Fruit fly (Drosophila melanogaster) whole organism, embryonic: ENCODE measurements around the gene CAH7.

ENCODE experiments used
- Abd-B ChIP-seq: fragments of 200-800 bp; sonication (Bioruptor generic); optimal IDR thresholded peaks from 2 replicates; lab custom pipeline; 2018; ENCODE audit warnings: missing biosample characterization, mild to moderate bottlenecking, missing genetic modification characterization, moderate library complexity
- Adf1 ChIP-seq: fragments of 200-800 bp; sonication (Bioruptor generic); IDR thresholded peaks from 2 replicates; pipeline ENCODE4 v1.3.6; 2022; ENCODE audit warnings: missing biosample characterization, missing genetic modification characterization
- Aef1 ChIP-seq: fragments of 200-800 bp; sonication (Bioruptor generic); IDR thresholded peaks from 3 replicates; pipeline ENCODE4 v1.3.6; 2022; ENCODE audit warnings: missing biosample characterization, missing genetic modification characterization
- CG10366 ChIP-seq: fragments of 200-800 bp; sonication (Bioruptor generic); IDR thresholded peaks from 2 replicates; pipeline ENCODE4 v1.3.6; 2022; ENCODE audit warnings: missing biosample characterization, missing genetic modification characterization
- CG12071 ChIP-seq: fragments of 200-800 bp; sonication (Bioruptor generic); optimal IDR thresholded peaks from 3 replicates; lab custom pipeline; 2018; ENCODE audit warnings: missing biosample characterization, mild to moderate bottlenecking, missing genetic modification characterization
- CG12659 ChIP-seq: fragments of 200-800 bp; sonication (Bioruptor generic); optimal IDR thresholded peaks from 3 replicates; lab custom pipeline; 2017; ENCODE audit warnings: mild to moderate bottlenecking, missing biosample characterization, missing genetic modification reagents, missing genetic modification characterization
- CG12769 ChIP-seq: fragments of 200-800 bp; sonication (Bioruptor generic); optimal IDR thresholded peaks from 2 replicates; lab custom pipeline; 2019; ENCODE audit warnings: missing biosample characterization, mild to moderate bottlenecking, missing genetic modification characterization, moderate library complexity
- CG13624 ChIP-seq: fragments of 200-800 bp; sonication (Bioruptor generic); optimal IDR thresholded peaks from 2 replicates; lab custom pipeline; 2016; ENCODE audit warnings: missing biosample characterization, missing genetic modification characterization
- CG14014 ChIP-seq: fragments of 200-800 bp; sonication (Bioruptor generic); IDR thresholded peaks from 2 replicates; pipeline ENCODE4 v1.3.6; 2022; ENCODE audit warnings: missing biosample characterization, missing genetic modification characterization
- CG14860 ChIP-seq: fragments of 200-800 bp; sonication (Bioruptor generic); IDR thresholded peaks from 3 replicates; pipeline ENCODE4 v1.3.6; 2022; ENCODE audit warnings: missing biosample characterization, missing genetic modification characterization; ENCODE audit not compliant: partially characterized antibody
- CG33557 ChIP-seq: fragments of 200-800 bp; sonication (Bioruptor generic); optimal IDR thresholded peaks from 2 replicates; lab custom pipeline; 2019; ENCODE audit warnings: missing biosample characterization, mild to moderate bottlenecking, missing genetic modification characterization, moderate library complexity
- CG42726 ChIP-seq: fragments of 200-800 bp; sonication (Bioruptor generic); IDR thresholded peaks from 2 replicates; pipeline ENCODE4 v1.3.6; 2022; ENCODE audit warnings: missing biosample characterization, missing genetic modification characterization; ENCODE audit not compliant: partially characterized antibody
- CG7357 ChIP-seq: fragments of 200-800 bp; sonication (Bioruptor generic); IDR thresholded peaks from 3 replicates; pipeline ENCODE4 v1.3.6; 2022; ENCODE audit warnings: missing biosample characterization, missing genetic modification characterization
- CG7372 ChIP-seq: fragments of 200-800 bp; sonication (Bioruptor generic); IDR thresholded peaks from 2 replicates; pipeline ENCODE4 v1.3.6; 2022; ENCODE audit warnings: missing biosample characterization, missing genetic modification characterization
- CG7786 ChIP-seq: fragments of 200-800 bp; sonication (Bioruptor generic); optimal IDR thresholded peaks from 2 replicates; lab custom pipeline; 2016; ENCODE audit warnings: missing biosample characterization, missing genetic modification characterization
- CG7839 ChIP-seq: fragments of 200-800 bp; sonication (Bioruptor generic); optimal IDR thresholded peaks from 3 replicates; lab custom pipeline; 2018; ENCODE audit warnings: missing biosample characterization, mild to moderate bottlenecking, missing genetic modification characterization, moderate library complexity
- CG7963 ChIP-seq: fragments of 200-800 bp; sonication (Bioruptor generic); IDR thresholded peaks from 3 replicates; pipeline ENCODE4 v1.3.6; 2022; ENCODE audit warnings: missing biosample characterization, missing genetic modification characterization; ENCODE audit not compliant: partially characterized antibody
- CG8765 ChIP-seq: fragments of 200-800 bp; sonication (Bioruptor generic); IDR thresholded peaks from 2 replicates; pipeline ENCODE4 v1.3.6; 2022; ENCODE audit warnings: missing biosample characterization, missing genetic modification characterization
- CG9876 ChIP-seq: fragments of 200-800 bp; sonication (Bioruptor generic); optimal IDR thresholded peaks from 2 replicates; lab custom pipeline; 2016; ENCODE audit warnings: missing biosample characterization, missing genetic modification characterization
- CG9932 ChIP-seq: fragments of 200-800 bp; sonication (Bioruptor generic); IDR thresholded peaks from 2 replicates; pipeline ENCODE4 v1.3.6; 2022; ENCODE audit warnings: missing biosample characterization, missing genetic modification characterization
- Camta ChIP-seq: fragments of 200-800 bp; sonication (Bioruptor generic); optimal IDR thresholded peaks from 2 replicates; lab custom pipeline; 2016; ENCODE audit warnings: missing biosample characterization, missing genetic modification characterization
- Dad ChIP-seq: fragments of 200-800 bp; sonication (Bioruptor generic); optimal IDR thresholded peaks from 3 replicates; lab custom pipeline; 2016; ENCODE audit warnings: missing biosample characterization, missing genetic modification characterization
- ERR ChIP-seq: fragments of 200-800 bp; sonication (Bioruptor generic); optimal IDR thresholded peaks from 2 replicates; lab custom pipeline; 2016; ENCODE audit warnings: missing biosample characterization, missing genetic modification characterization
- Fer3 ChIP-seq: fragments of 200-800 bp; sonication (Bioruptor generic); optimal IDR thresholded peaks from 2 replicates; lab custom pipeline; 2018; ENCODE audit warnings: missing biosample characterization, mild to moderate bottlenecking, missing genetic modification characterization, moderate library complexity
- H15 ChIP-seq: fragments of 200-800 bp; sonication (Bioruptor generic); IDR thresholded peaks from 3 replicates; pipeline ENCODE4 v1.3.6; 2022; ENCODE audit warnings: missing biosample characterization, missing genetic modification characterization
- H2.0 ChIP-seq: fragments of 200-800 bp; sonication (Bioruptor generic); IDR thresholded peaks from 2 replicates; pipeline ENCODE4 v1.3.6; 2022; ENCODE audit warnings: missing biosample characterization, missing genetic modification characterization
- Hsf ChIP-seq: fragments of 200-800 bp; sonication (Bioruptor generic); optimal IDR thresholded peaks from 3 replicates; lab custom pipeline; 2016; ENCODE audit warnings: missing biosample characterization, missing genetic modification characterization
- Kr ChIP-seq: fragments of 200-800 bp; sonication (Bioruptor generic); optimal IDR thresholded peaks from 2 replicates; lab custom pipeline; 2017; ENCODE audit warnings: missing biosample characterization, mild to moderate bottlenecking, missing genetic modification characterization
- Stat92E ChIP-seq, 3 experiments: fragments of >200 bp in 2 of 3; fragments of 200-800 bp in 1 of 3; sonication (Bioruptor generic) in 1 of 3; optimal IDR thresholded peaks; 2 replicates each; lab custom pipeline; 2017 to 2019; ENCODE audit warnings: missing biosample characterization in 3 of 3, missing genetic modification characterization in 3 of 3, mild to moderate bottlenecking in 1 of 3, moderate library complexity in 1 of 3
- amos ChIP-seq: fragments of 200-800 bp; sonication (Bioruptor generic); IDR thresholded peaks from 2 replicates; pipeline ENCODE4 v1.3.6; 2022; ENCODE audit warnings: missing biosample characterization, missing genetic modification characterization; ENCODE audit not compliant: partially characterized antibody
- bigmax ChIP-seq: fragments of 200-800 bp; sonication (Bioruptor generic); optimal IDR thresholded peaks from 2 replicates; lab custom pipeline; 2018; ENCODE audit warnings: missing biosample characterization, mild to moderate bottlenecking, missing genetic modification characterization
- chinmo ChIP-seq: fragments of 200-800 bp; sonication (Bioruptor generic); IDR thresholded peaks from 4 replicates; pipeline ENCODE4 v1.3.6; 2022; ENCODE audit warnings: missing biosample characterization, missing genetic modification characterization; ENCODE audit not compliant: partially characterized antibody
- da ChIP-seq: fragments of 200-800 bp; sonication (Bioruptor generic); optimal IDR thresholded peaks from 2 replicates; lab custom pipeline; 2016; ENCODE audit warnings: missing biosample characterization, missing genetic modification characterization
- dan ChIP-seq: fragments of 200-800 bp; sonication (Bioruptor generic); IDR thresholded peaks from 2 replicates; pipeline ENCODE4 v1.3.6; 2022; ENCODE audit warnings: missing biosample characterization, missing genetic modification characterization
- gcm ChIP-seq: fragments of 200-800 bp; sonication (Bioruptor generic); optimal IDR thresholded peaks from 2 replicates; lab custom pipeline; 2019; ENCODE audit warnings: missing biosample characterization, mild to moderate bottlenecking, missing genetic modification characterization, moderate library complexity
- ken ChIP-seq: fragments of 200-800 bp; sonication (Bioruptor generic); IDR thresholded peaks from 3 replicates; pipeline ENCODE4 v1.3.6; 2022; ENCODE audit warnings: missing biosample characterization, missing genetic modification characterization
- lbe ChIP-seq: fragments of 200-800 bp; sonication (Bioruptor generic); optimal IDR thresholded peaks from 2 replicates; lab custom pipeline; 2016; ENCODE audit warnings: missing biosample characterization, mild to moderate bottlenecking, missing genetic modification characterization
- nerfin-1 ChIP-seq: fragments of 200-800 bp; sonication (Bioruptor generic); optimal IDR thresholded peaks from 3 replicates; lab custom pipeline; 2019; ENCODE audit warnings: missing biosample characterization, mild to moderate bottlenecking, missing genetic modification characterization, moderate library complexity
- odd ChIP-seq: fragments of 200-800 bp; sonication (Bioruptor generic); optimal IDR thresholded peaks from 2 replicates; lab custom pipeline; 2017; ENCODE audit warnings: missing biosample characterization, mild to moderate bottlenecking, missing genetic modification characterization
- onecut ChIP-seq: fragments of 200-800 bp; sonication (Bioruptor generic); IDR thresholded peaks from 2 replicates; pipeline ENCODE4 v1.3.6; 2022; ENCODE audit warnings: missing biosample characterization, missing genetic modification characterization
- pb ChIP-seq: fragments of 200-800 bp; sonication (Bioruptor generic); optimal IDR thresholded peaks from 3 replicates; lab custom pipeline; 2016; ENCODE audit warnings: missing biosample characterization, missing genetic modification characterization
- psq ChIP-seq: fragments of 200-800 bp; sonication (Bioruptor generic); optimal IDR thresholded peaks from 2 replicates; lab custom pipeline; 2017; ENCODE audit warnings: missing biosample characterization, missing genetic modification characterization
- pum ChIP-seq: fragments of 200-800 bp; sonication (Bioruptor generic); optimal IDR thresholded peaks from 2 replicates; lab custom pipeline; 2016; ENCODE audit warnings: missing biosample characterization, missing genetic modification characterization
- so ChIP-seq: fragments of 200-800 bp; sonication (Bioruptor generic); IDR thresholded peaks from 3 replicates; pipeline ENCODE4 v1.3.6; 2022; ENCODE audit warnings: missing biosample characterization, missing genetic modification characterization
- sob ChIP-seq: fragments of 200-800 bp; sonication (Bioruptor generic); IDR thresholded peaks from 2 replicates; pipeline ENCODE4 v1.3.6; 2022; ENCODE audit warnings: missing biosample characterization, missing genetic modification characterization
- stc ChIP-seq: fragments of 200-800 bp; sonication (Bioruptor generic); IDR thresholded peaks from 2 replicates; pipeline ENCODE4 v1.3.6; 2022; ENCODE audit warnings: missing biosample characterization, missing genetic modification characterization
- zen2 ChIP-seq: fragments of 200-800 bp; sonication (Bioruptor generic); IDR thresholded peaks from 3 replicates; pipeline ENCODE4 v1.3.6; 2022; ENCODE audit warnings: missing biosample characterization, missing genetic modification characterization; ENCODE audit not compliant: partially characterized antibody

CAH7 gene

DNA sequence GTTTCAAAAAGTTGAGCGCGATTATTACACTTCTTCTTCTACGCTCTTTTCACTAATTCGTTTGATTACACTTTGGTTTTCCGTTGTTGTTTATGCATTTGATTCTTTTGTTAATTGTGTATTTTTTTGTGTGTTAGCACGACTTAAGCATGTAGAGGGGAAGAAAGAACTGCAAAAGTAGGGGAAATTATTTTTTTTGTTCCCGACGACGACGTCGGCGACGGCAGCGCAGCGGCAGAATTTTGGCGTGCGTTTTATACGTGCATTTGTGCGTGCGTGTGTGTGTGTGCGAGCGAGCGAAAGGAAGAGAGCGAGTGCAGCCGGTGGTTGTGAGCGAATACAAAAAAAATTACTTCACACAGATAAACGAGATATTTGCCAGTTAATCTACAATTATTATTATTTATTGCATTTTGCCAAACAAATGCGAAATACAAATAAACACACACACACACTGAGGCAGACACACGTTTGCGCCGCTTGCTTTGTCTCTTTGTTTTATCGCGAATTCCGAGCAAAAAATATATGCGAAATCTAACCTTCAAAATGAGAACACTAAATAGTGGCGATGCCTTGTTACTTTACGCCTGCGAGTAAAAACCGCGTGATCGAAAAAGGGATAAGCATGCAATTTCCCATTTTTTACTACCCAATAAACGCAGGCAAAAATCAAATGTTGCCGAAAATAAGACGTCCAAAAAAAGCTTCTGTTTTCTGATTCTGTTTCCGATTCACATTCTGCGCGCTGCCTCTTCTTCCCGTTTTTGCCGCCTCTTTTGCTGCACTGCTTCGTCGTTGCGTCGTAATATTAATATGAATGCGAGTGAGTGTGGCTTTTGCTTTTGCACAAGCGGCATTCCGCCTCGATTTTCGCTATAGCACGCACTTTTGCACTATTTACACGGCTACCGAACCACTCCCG lies 21.6 kb downstream of the CAH7 start (continued):
- TF ChIP-seq pb (GFP tag; lab: Kevin White, UChicago) (no peak), CG33557 (GFP tag; lab: Kevin White, UChicago) (no peak), bigmax (GFP tag; lab: Kevin White, UChicago) (peak; percentile 59), Adf1 (GFP tag; lab: Robert Waterston, UW) (peak; percentile 84), nerfin-1 (tag; lab: Kevin White, UChicago) (peak; percentile 58), onecut (GFP tag; lab: Robert Waterston, UW) (no peak), psq (peak; percentile 72), chinmo (GFP tag; lab: Robert Waterston, UW) (peak; percentile 79; the same call in 1 of the 4 replicates), CG7372 (GFP tag; lab: Robert Waterston, UW) (no peak), CG42726 (GFP tag; lab: Robert Waterston, UW) (no peak)

DNA sequence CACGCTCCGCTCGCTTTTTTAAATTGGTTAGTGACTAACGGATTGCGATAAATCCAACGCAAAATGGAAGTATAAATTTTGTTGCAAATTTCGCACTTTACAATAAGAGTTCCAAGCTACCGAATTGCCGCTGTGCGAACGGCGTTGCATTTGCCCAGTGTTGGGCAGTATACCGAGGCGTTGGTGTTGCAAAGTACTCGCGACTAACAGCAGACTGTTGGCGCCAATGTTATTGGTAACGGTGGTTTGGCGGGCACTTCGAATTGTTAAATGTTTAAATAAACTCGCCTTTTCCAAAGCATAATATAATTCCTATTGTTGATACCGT lies 22.3 kb downstream of the CAH7 start:
- TF ChIP-seq Stat92E (GFP tag; optimal IDR thresholded peaks at IDR 0.05; lab: Kevin White, UChicago) (peak in 1 of 3 experiments; percentile 18), CG12659 (GFP tag; lab: Kevin White, UChicago) (peak; percentile 68), CG8765 (GFP tag; lab: Robert Waterston, UW) (no peak), so (GFP tag; lab: Robert Waterston, UW) (no peak), Fer3 (tag; lab: Kevin White, UChicago) (peak; percentile 43), Aef1 (GFP tag; lab: Robert Waterston, UW) (no peak), H15 (no peak), Camta (GFP tag; lab: Kevin White, UChicago) (no peak), CG12769 (tag; lab: Kevin White, UChicago) (peak; percentile 51), odd (GFP tag; lab: Kevin White, UChicago) (no peak), CG10366 (GFP tag; lab: Robert Waterston, UW) (no peak), CG7786 (GFP tag; lab: Kevin White, UChicago) (peak; percentile 48), gcm (GFP tag; lab: Kevin White, UChicago) (no peak), CG7357 (GFP tag; lab: Robert Waterston, UW) (no peak), Hsf (GFP tag; lab: Kevin White, UChicago) (peak; percentile 43), CG14014 (GFP tag; lab: Robert Waterston, UW) (peak; percentile 24; the same call in 1 of the 2 replicates), CG13624 (peak; percentile 76), amos (GFP tag; lab: Robert Waterston, UW) (peak; percentile 41; the same call in 1 of the 2 replicates), sob (GFP tag; lab: Robert Waterston, UW) (peak; percentile 70), Dad (peak; percentile 13), chinmo (GFP tag; lab: Robert Waterston, UW) (0 out of 4 replicates have a peak, but pooled peaks have one; percentile 58), lbe (peak; percentile 76), CG14860 (GFP tag; lab: Robert Waterston, UW) (no peak), stc (GFP tag; lab: Robert Waterston, UW) (no peak), CG7963 (GFP tag; lab: Robert Waterston, UW) (no peak), Abd-B (GFP tag; lab: Kevin White, UChicago) (no peak), ERR (peak; percentile 54), ken (peak; percentile 44; the same call in 1 of the 3 replicates), CG7839 (peak; percentile 5), Kr (GFP tag; lab: Kevin White, UChicago) (no peak), pum (GFP tag; lab: Kevin White, UChicago) (peak; percentile 16), CG9876 (GFP tag; lab: Kevin White, UChicago) (no peak), CG12071 (peak; percentile 5), zen2 (GFP tag; lab: Robert Waterston, UW) (no peak), H2.0 (GFP tag; lab: Robert Waterston, UW) (no peak), CG9932 (GFP tag; lab: Robert Waterston, UW) (peak; percentile 47), da (GFP tag; lab: Kevin White, UChicago) (peak; percentile 43), dan (GFP tag; lab: Robert Waterston, UW) (no peak)
